Fruit fly (Drosophila melanogaster) whole organism, embryonic: ENCODE measurements around the gene Gr22b.

ENCODE experiments used
- ATbp ChIP-seq: fragments of 200-800 bp; sonication (Bioruptor generic); optimal IDR thresholded peaks from 2 replicates; lab custom pipeline; 2017; ENCODE audit warnings: missing biosample characterization, mild to moderate bottlenecking, missing genetic modification characterization, missing genetic modification reagents
- Ada2b ChIP-seq: fragments of 200-800 bp; sonication (Bioruptor generic); IDR thresholded peaks from 2 replicates; pipeline ENCODE4 v1.3.6; 2022; ENCODE audit warnings: missing biosample characterization, missing genetic modification characterization
- Aef1 ChIP-seq: fragments of 200-800 bp; sonication (Bioruptor generic); IDR thresholded peaks from 3 replicates; pipeline ENCODE4 v1.3.6; 2022; ENCODE audit warnings: missing biosample characterization, missing genetic modification characterization
- Atf6 ChIP-seq: fragments of 200-800 bp; sonication (Bioruptor generic); IDR thresholded peaks from 2 replicates; pipeline ENCODE4 v1.3.6; 2022; ENCODE audit warnings: missing biosample characterization, missing genetic modification characterization
- Awh ChIP-seq: fragments of 200-800 bp; sonication (Bioruptor generic); IDR thresholded peaks from 2 replicates; pipeline ENCODE4, ENCODE4 v1.3.6; 2022; ENCODE audit warnings: missing biosample characterization, missing genetic modification characterization
- CG10147 ChIP-seq: fragments of 200-800 bp; sonication (Bioruptor generic); optimal IDR thresholded peaks from 2 replicates; lab custom pipeline; 2019; ENCODE audit warnings: missing biosample characterization, mild to moderate bottlenecking, missing genetic modification characterization, moderate library complexity
- CG10366 ChIP-seq: fragments of 200-800 bp; sonication (Bioruptor generic); IDR thresholded peaks from 2 replicates; pipeline ENCODE4 v1.3.6; 2022; ENCODE audit warnings: missing biosample characterization, missing genetic modification characterization
- CG10431 ChIP-seq: fragments of 200-800 bp; sonication (Bioruptor generic); optimal IDR thresholded peaks from 3 replicates; lab custom pipeline; 2018; ENCODE audit warnings: missing biosample characterization, mild to moderate bottlenecking, missing genetic modification characterization
- CG12391 ChIP-seq: fragments of 200-800 bp; sonication (Bioruptor generic); optimal IDR thresholded peaks from 3 replicates; lab custom pipeline; 2018; ENCODE audit warnings: missing biosample characterization, mild to moderate bottlenecking, missing genetic modification characterization, moderate library complexity
- CG12659 ChIP-seq: fragments of 200-800 bp; sonication (Bioruptor generic); optimal IDR thresholded peaks from 3 replicates; lab custom pipeline; 2017; ENCODE audit warnings: mild to moderate bottlenecking, missing biosample characterization, missing genetic modification reagents, missing genetic modification characterization
- CG13424 ChIP-seq: fragments of 200-800 bp; sonication (Bioruptor generic); optimal IDR thresholded peaks from 2 replicates; lab custom pipeline; 2019; ENCODE audit warnings: missing biosample characterization, mild to moderate bottlenecking, missing genetic modification characterization, moderate library complexity
- CG13624 ChIP-seq: fragments of 200-800 bp; sonication (Bioruptor generic); optimal IDR thresholded peaks from 2 replicates; lab custom pipeline; 2016; ENCODE audit warnings: missing biosample characterization, missing genetic modification characterization
- CG17186 ChIP-seq: fragments of 200-800 bp; sonication (Bioruptor generic); optimal IDR thresholded peaks from 3 replicates; lab custom pipeline; 2017; ENCODE audit warnings: missing biosample characterization, missing genetic modification reagents, missing genetic modification characterization
- CG17912 ChIP-seq: fragments of 200-800 bp; sonication (Bioruptor generic); optimal IDR thresholded peaks from 2 replicates; lab custom pipeline; 2018; ENCODE audit warnings: missing biosample characterization, mild to moderate bottlenecking, missing genetic modification characterization
- CG18599 ChIP-seq: fragments of 200-800 bp; sonication (Bioruptor generic); optimal IDR thresholded peaks from 3 replicates; lab custom pipeline; 2017; ENCODE audit warnings: missing biosample characterization, missing genetic modification characterization, mild to moderate bottlenecking, moderate library complexity, missing genetic modification reagents
- CG2875 ChIP-seq: fragments of 200-800 bp; sonication (Bioruptor generic); optimal IDR thresholded peaks from 2 replicates; lab custom pipeline; 2017; ENCODE audit warnings: missing biosample characterization, mild to moderate bottlenecking, missing genetic modification characterization, missing genetic modification reagents
- CG3281 ChIP-seq: fragments of 200-800 bp; sonication (Bioruptor generic); optimal IDR thresholded peaks from 3 replicates; lab custom pipeline; 2017; ENCODE audit warnings: missing biosample characterization, mild to moderate bottlenecking, missing genetic modification characterization
- CG33213 ChIP-seq: fragments of 200-800 bp; sonication (Bioruptor generic); optimal IDR thresholded peaks from 3 replicates; lab custom pipeline; 2016; ENCODE audit warnings: missing biosample characterization, missing genetic modification characterization
- CG34422 ChIP-seq: fragments of 200-800 bp; sonication (Bioruptor generic); IDR thresholded peaks from 3 replicates; pipeline ENCODE4 v1.3.6; 2022; ENCODE audit warnings: missing biosample characterization, missing genetic modification characterization
- CG6813 ChIP-seq: fragments of 200-800 bp; sonication (Bioruptor generic); optimal IDR thresholded peaks from 2 replicates; lab custom pipeline; 2017; ENCODE audit warnings: missing biosample characterization, missing genetic modification characterization, mild to moderate bottlenecking, moderate library complexity, missing genetic modification reagents
- CG7357 ChIP-seq: fragments of 200-800 bp; sonication (Bioruptor generic); IDR thresholded peaks from 3 replicates; pipeline ENCODE4 v1.3.6; 2022; ENCODE audit warnings: missing biosample characterization, missing genetic modification characterization
- CG8281 ChIP-seq: fragments of 200-800 bp; sonication (Bioruptor generic); optimal IDR thresholded peaks from 2 replicates; lab custom pipeline; 2018; ENCODE audit warnings: missing biosample characterization, mild to moderate bottlenecking, missing genetic modification characterization, moderate library complexity
- CG9727 ChIP-seq: fragments of 200-800 bp; sonication (Bioruptor generic); optimal IDR thresholded peaks from 3 replicates; lab custom pipeline; 2017; ENCODE audit warnings: missing biosample characterization, mild to moderate bottlenecking, missing genetic modification characterization
- Dbx ChIP-seq: fragments of 200-800 bp; sonication (Bioruptor generic); IDR thresholded peaks from 3 replicates; pipeline ENCODE4 v1.3.6; 2022; ENCODE audit warnings: missing biosample characterization, missing genetic modification characterization
- Ets65A ChIP-seq: fragments of 200-800 bp; sonication (Bioruptor generic); peaks from one replicate; lab custom pipeline; 2016; ENCODE audit warnings: missing biosample characterization, missing genetic modification characterization
- Fer3 ChIP-seq: fragments of 200-800 bp; sonication (Bioruptor generic); optimal IDR thresholded peaks from 2 replicates; lab custom pipeline; 2018; ENCODE audit warnings: missing biosample characterization, mild to moderate bottlenecking, missing genetic modification characterization, moderate library complexity
- Gug ChIP-seq: fragments of 200-800 bp; sonication (Bioruptor generic); IDR thresholded peaks from 4 replicates; pipeline ENCODE4 v1.3.6; 2022; ENCODE audit warnings: missing biosample characterization, missing genetic modification characterization
- MBD-R2 ChIP-seq: fragments of 200-800 bp; sonication (Bioruptor generic); IDR thresholded peaks from 2 replicates; pipeline ENCODE4 v1.3.6; 2022; ENCODE audit warnings: missing biosample characterization, missing genetic modification characterization
- Max ChIP-seq: fragments of 200-800 bp; sonication (Bioruptor generic); optimal IDR thresholded peaks from 2 replicates; lab custom pipeline; 2016; ENCODE audit warnings: missing biosample characterization, mild to moderate bottlenecking, missing genetic modification characterization
- Med ChIP-seq: fragments of 200-800 bp; sonication (Bioruptor generic); peaks from one replicate; lab custom pipeline; 2016; ENCODE audit warnings: missing biosample characterization, missing genetic modification characterization, mild to moderate bottlenecking, inconsistent platforms, moderate library complexity
- Myb ChIP-seq: fragments of 200-800 bp; sonication (Bioruptor generic); optimal IDR thresholded peaks from 2 replicates; lab custom pipeline; 2016; ENCODE audit warnings: missing biosample characterization, missing genetic modification characterization
- Pdp1 ChIP-seq, 2 experiments: fragments of 200-800 bp; sonication (Bioruptor generic); optimal IDR thresholded peaks; 3 replicates each; lab custom pipeline; 2016; ENCODE audit warnings: missing biosample characterization in 2 of 2, missing genetic modification characterization in 2 of 2, mild to moderate bottlenecking in 1 of 2, moderate library complexity in 1 of 2
- Spps ChIP-seq: fragments of 200-800 bp; sonication (Bioruptor generic); optimal IDR thresholded peaks from 2 replicates; lab custom pipeline; 2018; ENCODE audit warnings: missing biosample characterization, mild to moderate bottlenecking, missing genetic modification characterization
- Taf1 ChIP-seq: fragments of 200-800 bp; sonication (Bioruptor generic); IDR thresholded peaks from 2 replicates; pipeline ENCODE4 v1.3.6; 2022; ENCODE audit warnings: missing biosample characterization, missing genetic modification characterization
- ato ChIP-seq: fragments of 200-800 bp; sonication (Bioruptor generic); IDR thresholded peaks from 2 replicates; pipeline ENCODE4 v1.3.6; 2022; ENCODE audit warnings: missing biosample characterization, missing genetic modification characterization; ENCODE audit not compliant: partially characterized antibody
- br ChIP-seq: fragments of >200 bp; optimal IDR thresholded peaks from 2 replicates; lab custom pipeline; 2017
- crp ChIP-seq, 2 experiments: fragments of 200-800 bp; sonication (Bioruptor generic); optimal IDR thresholded peaks; 2 replicates in 1 of 2; 3 replicates in 1 of 2; lab custom pipeline; 2017; ENCODE audit warnings: missing biosample characterization in 2 of 2, missing genetic modification characterization in 2 of 2, mild to moderate bottlenecking in 1 of 2, moderate library complexity in 1 of 2
- ind ChIP-seq: fragments of 200-800 bp; sonication (Bioruptor generic); optimal IDR thresholded peaks from 3 replicates; lab custom pipeline; 2016; ENCODE audit warnings: missing biosample characterization, missing genetic modification characterization
- luna ChIP-seq: fragments of 200-800 bp; sonication (Bioruptor generic); optimal IDR thresholded peaks from 2 replicates; lab custom pipeline; 2016; ENCODE audit warnings: missing biosample characterization, missing genetic modification characterization
- mam ChIP-seq: fragments of 200-800 bp; sonication (Bioruptor generic); optimal IDR thresholded peaks from 3 replicates; lab custom pipeline; 2016; ENCODE audit warnings: missing biosample characterization, missing genetic modification characterization
- pan ChIP-seq, 4 experiments: fragments of >200 bp in 3 of 4; fragments of 200-800 bp in 1 of 4; sonication (Bioruptor generic) in 1 of 4; optimal IDR thresholded peaks in 3 of 4; IDR thresholded peaks in 1 of 4; 2 replicates each; pipeline versions ENCODE4 v1.3.6 to Lab custom; 2017 to 2022; ENCODE audit warnings: missing biosample characterization in 2 of 4, missing genetic modification characterization in 2 of 4, mixed read lengths in 1 of 4
- peb ChIP-seq: fragments of 200-800 bp; sonication (Bioruptor generic); IDR thresholded peaks from 2 replicates; pipeline ENCODE4 v1.3.6; 2022; ENCODE audit warnings: missing biosample characterization, missing genetic modification characterization
- sd ChIP-seq: fragments of 200-800 bp; sonication (Bioruptor generic); optimal IDR thresholded peaks from 3 replicates; lab custom pipeline; 2018; ENCODE audit warnings: missing biosample characterization, mild to moderate bottlenecking, missing genetic modification characterization, moderate library complexity
- slou ChIP-seq: fragments of 200-800 bp; sonication (Bioruptor generic); optimal IDR thresholded peaks from 3 replicates; lab custom pipeline; 2016; ENCODE audit warnings: missing biosample characterization, missing genetic modification characterization
- so ChIP-seq: fragments of 200-800 bp; sonication (Bioruptor generic); IDR thresholded peaks from 3 replicates; pipeline ENCODE4 v1.3.6; 2022; ENCODE audit warnings: missing biosample characterization, missing genetic modification characterization
- sob ChIP-seq: fragments of 200-800 bp; sonication (Bioruptor generic); IDR thresholded peaks from 2 replicates; pipeline ENCODE4 v1.3.6; 2022; ENCODE audit warnings: missing biosample characterization, missing genetic modification characterization
- vvl ChIP-seq: fragments of 200-800 bp; sonication (Bioruptor generic); IDR thresholded peaks from 2 replicates; pipeline ENCODE4 v1.3.6; 2022; ENCODE audit warnings: missing biosample characterization, missing genetic modification characterization
- zen2 ChIP-seq: fragments of 200-800 bp; sonication (Bioruptor generic); IDR thresholded peaks from 3 replicates; pipeline ENCODE4 v1.3.6; 2022; ENCODE audit warnings: missing biosample characterization, missing genetic modification characterization; ENCODE audit not compliant: partially characterized antibody

Gene Gr22b

dm6 chr2L:1837717-1838368 is 44.8 kb upstream of the Gr22b start (continued):
- peak; percentile 34 for TF ChIP-seq ind (GFP tag; lab: Kevin White, UChicago)
- TF ChIP-seq Dbx, result peak; percentile 56; the same call in 2 of the 3 replicates
- TF ChIP-seq CG18599 (GFP tag; lab: Kevin White, UChicago), result peak; percentile 80
- TF ChIP-seq CG6813, result peak; percentile 13
- TF ChIP-seq CG10431 (GFP tag; lab: Kevin White, UChicago), result no peak
- TF ChIP-seq CG10147 (GFP tag; lab: Kevin White, UChicago), result peak; percentile 46
- peak; percentile 17; the same call in 1 of the 2 replicates for TF ChIP-seq Taf1 (GFP tag; lab: Robert Waterston, UW)
- TF ChIP-seq Ets65A, result peak; percentile 91
- no peak for TF ChIP-seq CG8281
- TF ChIP-seq CG3281, result peak; percentile 62
- TF ChIP-seq Ada2b (GFP tag; lab: Robert Waterston, UW), result peak; percentile 59; the same call in 1 of the 2 replicates
- no peak for TF ChIP-seq CG17186 (GFP tag; lab: Kevin White, UChicago)
- TF ChIP-seq br (lab: Kevin White, UChicago), result no peak
- 0 out of 2 replicates have a peak, but pooled peaks have one; percentile 26 for TF ChIP-seq peb
- TF ChIP-seq Gug (GFP tag; lab: Robert Waterston, UW), result peak; percentile 27; the same call in 2 of the 4 replicates
- TF ChIP-seq CG12391, result peak; percentile 20
- TF ChIP-seq Max, result no peak
- no peak for TF ChIP-seq CG17912 (GFP tag; lab: Kevin White, UChicago)
- 0 out of 3 replicates have a peak, but pooled peaks have one; percentile 42 for TF ChIP-seq so (GFP tag; lab: Robert Waterston, UW)
- TF ChIP-seq Spps, result no peak
- TF ChIP-seq CG13424 (tag; lab: Kevin White, UChicago), result peak; percentile 51
- TF ChIP-seq CG2875 (GFP tag; lab: Kevin White, UChicago), result no peak
- TF ChIP-seq vvl, result peak; percentile 57; the same call in 1 of the 2 replicates
- no peak for TF ChIP-seq luna
- no peak for TF ChIP-seq sd (tag; lab: Kevin White, UChicago)
- TF ChIP-seq CG33213 (GFP tag; lab: Kevin White, UChicago), result no peak
- no peak for TF ChIP-seq Awh (GFP tag; lab: Robert Waterston, UW)
- no peak for TF ChIP-seq CG13624 (GFP tag; lab: Kevin White, UChicago)
- TF ChIP-seq Fer3, result peak; percentile 22
- TF ChIP-seq slou (GFP tag; lab: Kevin White, UChicago), result peak; percentile 1
- TF ChIP-seq MBD-R2 (GFP tag; lab: Robert Waterston, UW), result no peak; the same call in 1 of the 2 replicates
- TF ChIP-seq Pdp1 (GFP tag; optimal IDR thresholded peaks at IDR 0.05; lab: Kevin White, UChicago), result no peak
- TF ChIP-seq Aef1, result peak; percentile 47; the same call in 2 of the 3 replicates
- TF ChIP-seq CG34422 (GFP tag; lab: Robert Waterston, UW), result 0 out of 3 replicates have a peak, but pooled peaks have one; percentile 28
- peak; percentile 38 for TF ChIP-seq mam
- TF ChIP-seq Med (GFP tag; lab: Kevin White, UChicago), result peak; percentile 83
- peak; percentile 29 for TF ChIP-seq CG12659 (GFP tag; lab: Kevin White, UChicago)
- no peak for TF ChIP-seq crp (GFP tag; optimal IDR thresholded peaks at IDR 0.05; lab: Kevin White, UChicago)
- TF ChIP-seq Atf6 (GFP tag; lab: Robert Waterston, UW), result peak; percentile 44; the same call in 1 of the 2 replicates
- TF ChIP-seq sob (GFP tag; lab: Robert Waterston, UW), result peak; percentile 58
- peak; percentile 42 for TF ChIP-seq CG10366 (GFP tag; lab: Robert Waterston, UW)
- TF ChIP-seq CG9727, result peak; percentile 42
- 0 out of 3 replicates have a peak, but pooled peaks have one; percentile 9 for TF ChIP-seq CG7357 (GFP tag; lab: Robert Waterston, UW)
- peak; percentile 42 for TF ChIP-seq ATbp
- TF ChIP-seq Myb (GFP tag; lab: Kevin White, UChicago), result peak; percentile 3
- TF ChIP-seq ato (GFP tag; lab: Robert Waterston, UW), result no peak
- no peak for TF ChIP-seq zen2 (GFP tag; lab: Robert Waterston, UW)
- no peak for TF ChIP-seq pan (optimal IDR thresholded peaks at IDR 0.05; lab: Kevin White, UChicago)
- peak in 1 of 2 experiments; percentile 60 for TF ChIP-seq pan (GFP tag; optimal IDR thresholded peaks at IDR 0.05 in 1 of 2, IDR thresholded peaks at IDR 0.05 in 1 of 2)
